Worm (Caenorhabditis elegans) whole organism, L1 larva: ENCODE results near the gene algn-14.

ENCODE experiments used
- C16A3.4 ChIP-seq: fragments of 150-350 bp; optimal IDR thresholded peaks from 2 replicates; lab custom pipeline; 2014; ENCODE audit warnings: missing biosample characterization, missing genetic modification characterization
- alr-1 ChIP-seq: fragments of 200-800 bp; sonication (Bioruptor generic); optimal IDR thresholded peaks from 2 replicates; lab custom pipeline; 2018; ENCODE audit warnings: borderline replicate concordance, mild to moderate bottlenecking, missing genetic modification characterization, missing compliant biosample characterization
- aly-2 ChIP-seq: fragments of 150-350 bp; optimal IDR thresholded peaks from 2 replicates; lab custom pipeline; 2014; ENCODE audit warnings: missing biosample characterization, missing genetic modification characterization
- ceh-88 ChIP-seq: fragments of 200-800 bp; sonication (Bioruptor generic); IDR thresholded peaks from 2 replicates; pipeline ENCODE4 v1.3.6; 2022; ENCODE audit warnings: missing genetic modification characterization, missing compliant biosample characterization
- dpl-1 ChIP-seq, 3 experiments: fragments of 150-350 bp in 2 of 3; sonication (generic microtip) in 1 of 3; optimal IDR thresholded peaks; 2 replicates each; lab custom pipeline; 2014 to 2017; ENCODE audit warnings: missing biosample characterization in 3 of 3, missing genetic modification characterization in 3 of 3, missing genetic modification reagents in 3 of 3
- efl-1 ChIP-seq, 4 experiments: fragments of 150-350 bp; optimal IDR thresholded peaks in 3 of 4; peaks in 1 of 4; 1 replicate in 1 of 4; 2 replicates in 3 of 4; lab custom pipeline; 2014; ENCODE audit warnings: missing biosample characterization in 2 of 4, missing genetic modification characterization in 2 of 4, missing genetic modification reagents in 2 of 4
- efl-3 ChIP-seq: fragments of 200-800 bp; sonication (Bioruptor generic); optimal IDR thresholded peaks from 2 replicates; lab custom pipeline; 2018; ENCODE audit warnings: mild to moderate bottlenecking, missing genetic modification characterization, missing compliant biosample characterization
- egl-13 ChIP-seq: sonication (generic microtip); optimal IDR thresholded peaks from 2 replicates; lab custom pipeline; 2016; ENCODE audit warnings: missing genotype, missing genetic modification reagents, missing genetic modification characterization, missing compliant biosample characterization
- egl-27 ChIP-seq, 2 experiments: fragments of 150-350 bp in 1 of 2; sonication (generic microtip); optimal IDR thresholded peaks; 3 replicates each; lab custom pipeline; 2017 to 2018; ENCODE audit warnings: missing biosample characterization in 2 of 2, missing genetic modification characterization in 2 of 2, missing genetic modification reagents in 2 of 2
- ets-5 ChIP-seq: fragments of 200-800 bp; sonication (Bioruptor generic); IDR thresholded peaks from 2 replicates; pipeline ENCODE4 v1.3.6; 2022; ENCODE audit warnings: missing genetic modification characterization, missing compliant biosample characterization
- fkh-4 ChIP-seq: sonication (generic microtip); optimal IDR thresholded peaks from 2 replicates; lab custom pipeline; 2016; ENCODE audit warnings: missing compliant biosample characterization, missing genetic modification characterization, borderline replicate concordance
- fos-1 ChIP-seq: fragments of 150-350 bp; optimal IDR thresholded peaks from 2 replicates; lab custom pipeline; 2014; ENCODE audit warnings: missing biosample characterization, missing genetic modification characterization
- hlh-17 ChIP-seq: fragments of 200-800 bp; sonication (Bioruptor generic); optimal IDR thresholded peaks from 2 replicates; lab custom pipeline; 2018; ENCODE audit warnings: missing genetic modification characterization, mild to moderate bottlenecking, missing compliant biosample characterization, moderate library complexity, borderline replicate concordance
- hpl-2 ChIP-seq: fragments of 150-350 bp; optimal IDR thresholded peaks from 2 replicates; lab custom pipeline; 2014; ENCODE audit warnings: missing biosample characterization, missing genetic modification reagents, missing genetic modification characterization
- irx-1 ChIP-seq: sonication (generic microtip); optimal IDR thresholded peaks from 2 replicates; lab custom pipeline; 2016; ENCODE audit warnings: missing genetic modification characterization, missing compliant biosample characterization
- isw-1 ChIP-seq: fragments of 200-800 bp; sonication (Bioruptor generic); IDR thresholded peaks from 2 replicates; pipeline ENCODE4 v1.3.6; 2022; ENCODE audit warnings: missing genetic modification characterization, missing compliant biosample characterization
- lin-39 ChIP-seq: fragments of 150-350 bp; optimal IDR thresholded peaks from 2 replicates; lab custom pipeline; 2014; ENCODE audit warnings: missing biosample characterization, missing genetic modification reagents, missing genetic modification characterization
- lir-3 ChIP-seq: sonication (generic microtip); optimal IDR thresholded peaks from 2 replicates; lab custom pipeline; 2016; ENCODE audit warnings: mild to moderate bottlenecking, missing genetic modification characterization, moderate library complexity, missing compliant biosample characterization; ENCODE audit not compliant: poor library complexity
- lsy-2 ChIP-seq, 2 experiments: fragments of 150-350 bp; optimal IDR thresholded peaks; 2 replicates each; lab custom pipeline; 2014; ENCODE audit warnings: missing biosample characterization in 2 of 2, missing genetic modification characterization in 2 of 2
- mab-9 ChIP-seq: fragments of 200-800 bp; sonication (Bioruptor generic); IDR thresholded peaks from 2 replicates; pipeline ENCODE4 v1.3.6; 2022; ENCODE audit warnings: missing genetic modification reagents, missing genetic modification characterization, missing compliant biosample characterization
- mdl-1 ChIP-seq, 2 experiments: fragments of 150-350 bp; optimal IDR thresholded peaks; 2 replicates each; lab custom pipeline; 2014 to 2017; ENCODE audit warnings: missing biosample characterization in 2 of 2, missing genetic modification characterization in 2 of 2, inconsistent platforms in 1 of 2
- mef-2 ChIP-seq: fragments of 150-350 bp; optimal IDR thresholded peaks from 2 replicates; lab custom pipeline; 2014; ENCODE audit warnings: missing biosample characterization, missing genetic modification characterization
- mep-1 ChIP-seq: fragments of 150-350 bp; optimal IDR thresholded peaks from 2 replicates; lab custom pipeline; 2014; ENCODE audit warnings: missing biosample characterization, missing genetic modification characterization
- nhr-11 ChIP-seq: fragments of 150-350 bp; optimal IDR thresholded peaks from 2 replicates; lab custom pipeline; 2014; ENCODE audit warnings: missing biosample characterization, missing genetic modification characterization
- nhr-12 ChIP-seq: sonication (generic microtip); optimal IDR thresholded peaks from 2 replicates; lab custom pipeline; 2017; ENCODE audit warnings: missing biosample characterization, missing genetic modification characterization
- nhr-20 ChIP-seq: sonication (generic microtip); optimal IDR thresholded peaks from 2 replicates; lab custom pipeline; 2016; ENCODE audit warnings: mild to moderate bottlenecking, missing genetic modification characterization, missing compliant biosample characterization
- nhr-237 ChIP-seq: fragments of 150-350 bp; optimal IDR thresholded peaks from 2 replicates; lab custom pipeline; 2014; ENCODE audit warnings: missing biosample characterization, missing genetic modification characterization
- nhr-28 ChIP-seq: fragments of 150-350 bp; optimal IDR thresholded peaks from 2 replicates; lab custom pipeline; 2014; ENCODE audit warnings: missing biosample characterization, missing genetic modification characterization
- nhr-76 ChIP-seq: sonication (generic microtip); optimal IDR thresholded peaks from 2 replicates; lab custom pipeline; 2017; ENCODE audit warnings: missing biosample characterization, missing genetic modification characterization
- nhr-77 ChIP-seq: fragments of 150-350 bp; optimal IDR thresholded peaks from 2 replicates; lab custom pipeline; 2014; ENCODE audit warnings: missing biosample characterization, missing genetic modification characterization
- nhr-84 ChIP-seq: sonication (generic microtip); optimal IDR thresholded peaks from 2 replicates; lab custom pipeline; 2017; ENCODE audit warnings: missing biosample characterization, missing genetic modification characterization
- nhr-85 ChIP-seq: sonication (generic microtip); peaks from one replicate; lab custom pipeline; 2016; ENCODE audit warnings: missing genetic modification characterization, inconsistent platforms, missing compliant biosample characterization
- pqm-1 ChIP-seq: sonication (generic microtip); optimal IDR thresholded peaks from 3 replicates; lab custom pipeline; 2017; ENCODE audit warnings: missing biosample characterization, missing genetic modification characterization
- snpc-4 ChIP-seq: fragments of 150-350 bp; optimal IDR thresholded peaks from 2 replicates; lab custom pipeline; 2014; ENCODE audit warnings: missing biosample characterization, missing genetic modification characterization
- snu-23 ChIP-seq: sonication (generic microtip); optimal IDR thresholded peaks from 2 replicates; lab custom pipeline; 2016; ENCODE audit warnings: missing genetic modification characterization, missing compliant biosample characterization
- sox-4 ChIP-seq: sonication (generic microtip); optimal IDR thresholded peaks from 2 replicates; lab custom pipeline; 2016; ENCODE audit warnings: missing genetic modification characterization, missing compliant biosample characterization
- tlp-1 ChIP-seq: fragments of 150-350 bp; optimal IDR thresholded peaks from 2 replicates; lab custom pipeline; 2014; ENCODE audit warnings: missing biosample characterization, missing genetic modification characterization
- unc-62 ChIP-seq: fragments of 150-350 bp; optimal IDR thresholded peaks from 2 replicates; lab custom pipeline; 2014; ENCODE audit warnings: missing biosample characterization, missing genetic modification reagents, missing genetic modification characterization
- unc-86 ChIP-seq: sonication (generic microtip); optimal IDR thresholded peaks from 2 replicates; lab custom pipeline; 2016; ENCODE audit warnings: missing genetic modification characterization, missing compliant biosample characterization
- unc-98 ChIP-seq: fragments of 200-800 bp; sonication (Bioruptor generic); IDR thresholded peaks from 2 replicates; pipeline ENCODE4 v1.3.6; 2022; ENCODE audit warnings: missing genetic modification characterization, missing compliant biosample characterization
- vab-15 ChIP-seq: sonication (generic microtip); optimal IDR thresholded peaks from 2 replicates; lab custom pipeline; 2017; ENCODE audit warnings: missing genotype, mild to moderate bottlenecking, missing genetic modification characterization, missing compliant biosample characterization
- zag-1 ChIP-seq: fragments of 150-350 bp; optimal IDR thresholded peaks from 2 replicates; lab custom pipeline; 2014; ENCODE audit warnings: missing biosample characterization, missing genetic modification characterization
- zip-4 ChIP-seq: fragments of 200-800 bp; sonication (Bioruptor generic); optimal IDR thresholded peaks from 2 replicates; lab custom pipeline; 2018; ENCODE audit warnings: mild to moderate bottlenecking, missing genetic modification characterization, moderate library complexity, missing compliant biosample characterization
- ztf-4 ChIP-seq: fragments of 150-350 bp; optimal IDR thresholded peaks from 2 replicates; lab custom pipeline; 2014; ENCODE audit warnings: missing biosample characterization, missing genetic modification characterization

The algn-14 gene

DNA sequence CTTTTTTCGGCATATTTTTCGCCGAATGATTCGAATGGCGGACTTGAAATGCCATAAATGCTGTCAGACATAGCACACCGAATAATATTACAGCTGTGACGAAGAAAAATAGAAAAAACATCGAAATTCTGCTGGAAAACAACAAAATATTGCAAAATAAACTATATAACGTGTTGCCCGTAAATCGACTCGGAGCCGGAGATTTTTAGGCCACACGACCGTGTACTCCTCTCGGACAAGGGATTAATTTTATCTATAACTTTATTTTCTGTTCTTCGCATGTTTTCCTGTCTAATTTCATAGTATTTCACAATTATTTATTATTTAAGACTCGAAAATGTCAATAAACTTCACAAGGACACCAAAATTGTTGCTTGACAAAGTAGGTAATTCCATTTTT, at the start of gene algn-14, which contains the start of gene M02B7.2 (continued):
- TF ChIP-seq nhr-85 (tag; lab: Kevin White, UChicago): peak; percentile 85
- peak; percentile 44 for TF ChIP-seq lin-39 (tag; lab: Kevin White, UChicago)
- TF ChIP-seq mab-9 (GFP tag; lab: Robert Waterston, UW): no peak
- no peak for TF ChIP-seq nhr-76 (tag; lab: Kevin White, UChicago)
- no peak for TF ChIP-seq ceh-88
- TF ChIP-seq pqm-1 (tag; lab: Kevin White, UChicago): no peak
- peak; percentile 60 for TF ChIP-seq mep-1 (tag; lab: Kevin White, UChicago)
- TF ChIP-seq ztf-4 (tag; lab: Kevin White, UChicago): peak; percentile 43
- TF ChIP-seq nhr-28 (tag; lab: Kevin White, UChicago): no peak
- TF ChIP-seq vab-15 (tag; lab: Kevin White, UChicago): no peak
- peak; percentile 63 to 65 for TF ChIP-seq efl-1 (optimal IDR thresholded peaks at IDR 0.05; lab: Kevin White, UChicago)
- TF ChIP-seq efl-1 (GFP tag; optimal IDR thresholded peaks at IDR 0.05 in 1 of 2; lab: Kevin White, UChicago): peak; percentile 63 to 96
- no peak for TF ChIP-seq nhr-12 (tag; lab: Kevin White, UChicago)
- TF ChIP-seq egl-13 (tag; lab: Kevin White, UChicago): peak; percentile 75
- peak; percentile 79 for TF ChIP-seq nhr-20 (tag; lab: Kevin White, UChicago)
- no peak for TF ChIP-seq alr-1 (tag; lab: Kevin White, UChicago)
- TF ChIP-seq nhr-237: no peak
- peak; percentile 85 for TF ChIP-seq irx-1
- no peak for TF ChIP-seq nhr-11 (tag; lab: Kevin White, UChicago)
- TF ChIP-seq hpl-2 (GFP tag; lab: Kevin White, UChicago): no peak
- TF ChIP-seq nhr-77: peak; percentile 0
- TF ChIP-seq fos-1: no peak
- peak; percentile 29 for TF ChIP-seq isw-1
- TF ChIP-seq snu-23: peak; percentile 82
- peak; percentile 50 for TF ChIP-seq unc-86 (tag; lab: Kevin White, UChicago)
- peak; percentile 62 for TF ChIP-seq snpc-4 (tag; lab: Kevin White, UChicago)
- no peak for TF ChIP-seq efl-3
- no peak for TF ChIP-seq zag-1
- TF ChIP-seq ets-5: no peak
- TF ChIP-seq lsy-2 (tag; optimal IDR thresholded peaks at IDR 0.05; lab: Kevin White, UChicago): peak; percentile 73 to 76
- no peak for TF ChIP-seq hlh-17 (GFP tag; lab: Kevin White, UChicago)
- TF ChIP-seq sox-4 (tag; lab: Kevin White, UChicago): peak; percentile 85
- peak; percentile 27 for TF ChIP-seq C16A3.4 (tag; lab: Kevin White, UChicago)

DNA sequence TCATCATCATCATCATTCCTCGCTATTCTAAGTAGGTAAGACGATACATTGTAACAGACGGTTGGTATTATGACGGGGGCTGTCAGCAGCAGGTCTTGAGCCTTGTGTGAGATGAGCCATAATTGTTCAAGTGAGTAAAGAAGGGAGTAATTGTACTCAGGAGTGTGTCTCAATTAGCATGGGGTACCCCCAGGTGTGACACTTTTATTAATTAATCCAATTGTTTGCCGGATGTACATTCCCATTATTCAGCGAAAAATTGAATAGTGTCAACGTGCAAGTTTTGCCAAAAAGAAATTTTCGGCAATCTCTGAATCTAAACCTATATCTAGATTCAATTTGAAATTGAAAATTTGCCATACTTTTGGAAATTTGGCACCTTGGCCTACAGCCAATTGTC, 45.8 kb upstream of the algn-14 start:
- TF ChIP-seq unc-98 (GFP tag; lab: Robert Waterston, UW): no peak
- no peak for TF ChIP-seq lir-3 (tag; lab: Kevin White, UChicago)
- TF ChIP-seq zag-1: no peak
- no peak for TF ChIP-seq zip-4
- TF ChIP-seq nhr-84 (tag; lab: Kevin White, UChicago): no peak
- TF ChIP-seq aly-2: no peak
- TF ChIP-seq ceh-88: no peak
- TF ChIP-seq efl-1 (optimal IDR thresholded peaks at IDR 0.05; lab: Kevin White, UChicago): no peak
- TF ChIP-seq efl-1 (GFP tag; optimal IDR thresholded peaks at IDR 0.05 in 1 of 2; lab: Kevin White, UChicago): no peak
- no peak for TF ChIP-seq mep-1 (tag; lab: Kevin White, UChicago)
- no peak for TF ChIP-seq nhr-237
- no peak for TF ChIP-seq unc-62 (GFP tag; lab: Kevin White, UChicago)
- TF ChIP-seq egl-27 (tag; optimal IDR thresholded peaks at IDR 0.05; lab: Kevin White, UChicago): no peak
- no peak for TF ChIP-seq mdl-1 (tag; optimal IDR thresholded peaks at IDR 0.05; lab: Kevin White, UChicago)
- no peak for TF ChIP-seq fkh-4
- TF ChIP-seq lsy-2 (tag; optimal IDR thresholded peaks at IDR 0.05; lab: Kevin White, UChicago): no peak
- no peak for TF ChIP-seq ets-5
- no peak for TF ChIP-seq tlp-1 (tag; lab: Kevin White, UChicago)
- no peak for TF ChIP-seq fos-1
- no peak for TF ChIP-seq dpl-1 (GFP tag; optimal IDR thresholded peaks at IDR 0.05; lab: Kevin White, UChicago)
- no peak for TF ChIP-seq mef-2 (tag; lab: Kevin White, UChicago)
